Fruit fly (Drosophila melanogaster) whole organism, embryonic: ENCODE data around the gene tobi.

Experiments
- Aef1 ChIP-seq: fragments of 200-800 bp; sonication (Bioruptor generic); IDR thresholded peaks from 3 replicates; pipeline ENCODE4 v1.3.6; 2022; ENCODE audit warnings: missing biosample characterization, missing genetic modification characterization
- B-H2 ChIP-seq: fragments of 200-800 bp; sonication (Bioruptor generic); optimal IDR thresholded peaks from 2 replicates; lab custom pipeline; 2018; ENCODE audit warnings: missing biosample characterization, mild to moderate bottlenecking, missing genetic modification characterization
- BEAF-32 ChIP-seq: fragments of 200-800 bp; sonication (Bioruptor generic); optimal IDR thresholded peaks from 3 replicates; lab custom pipeline; 2017; ENCODE audit warnings: missing biosample characterization, missing genetic modification characterization, mild to moderate bottlenecking, moderate library complexity, missing genetic modification reagents
- Bgb ChIP-seq: fragments of 200-800 bp; sonication (Bioruptor generic); IDR thresholded peaks from 2 replicates; pipeline ENCODE4 v1.3.6; 2022; ENCODE audit warnings: missing biosample characterization, missing genetic modification characterization; ENCODE audit not compliant: partially characterized antibody
- Blimp-1 ChIP-seq: fragments of 200-800 bp; sonication (Bioruptor generic); optimal IDR thresholded peaks from 3 replicates; lab custom pipeline; 2018; ENCODE audit warnings: missing biosample characterization, missing genetic modification characterization, mild to moderate bottlenecking, moderate library complexity, missing genetic modification reagents
- CG10267 ChIP-seq: fragments of 200-800 bp; sonication (Bioruptor generic); optimal IDR thresholded peaks from 2 replicates; lab custom pipeline; 2018; ENCODE audit warnings: missing biosample characterization, mild to moderate bottlenecking, missing genetic modification characterization, moderate library complexity
- CG11085 ChIP-seq: fragments of 200-800 bp; sonication (Bioruptor generic); IDR thresholded peaks from 2 replicates; pipeline ENCODE4 v1.3.6; 2022; ENCODE audit warnings: missing biosample characterization, missing genetic modification characterization
- CG12391 ChIP-seq: fragments of 200-800 bp; sonication (Bioruptor generic); optimal IDR thresholded peaks from 3 replicates; lab custom pipeline; 2018; ENCODE audit warnings: missing biosample characterization, mild to moderate bottlenecking, missing genetic modification characterization, moderate library complexity
- CG13287 ChIP-seq: fragments of 200-800 bp; sonication (Bioruptor generic); IDR thresholded peaks from 2 replicates; pipeline ENCODE4 v1.3.6; 2022; ENCODE audit warnings: missing biosample characterization, missing genetic modification characterization; ENCODE audit not compliant: partially characterized antibody
- CG13424 ChIP-seq: fragments of 200-800 bp; sonication (Bioruptor generic); optimal IDR thresholded peaks from 2 replicates; lab custom pipeline; 2019; ENCODE audit warnings: missing biosample characterization, mild to moderate bottlenecking, missing genetic modification characterization, moderate library complexity
- CG14441 ChIP-seq: fragments of 200-800 bp; sonication (Bioruptor generic); IDR thresholded peaks from 2 replicates; pipeline ENCODE4 v1.3.6; 2022; ENCODE audit warnings: missing biosample characterization, missing genetic modification characterization
- CG15073 ChIP-seq: fragments of 200-800 bp; sonication (Bioruptor generic); optimal IDR thresholded peaks from 2 replicates; lab custom pipeline; 2016; ENCODE audit warnings: missing biosample characterization, missing genetic modification characterization
- CG15514 ChIP-seq: fragments of 200-800 bp; sonication (Bioruptor generic); optimal IDR thresholded peaks from 3 replicates; lab custom pipeline; 2017; ENCODE audit warnings: missing biosample characterization, missing genetic modification characterization, mild to moderate bottlenecking, moderate library complexity, missing genetic modification reagents
- CG18262 ChIP-seq: fragments of 200-800 bp; optimal IDR thresholded peaks from 3 replicates; lab custom pipeline; 2019; ENCODE audit warnings: missing biosample characterization, mild to moderate bottlenecking, missing genetic modification characterization, moderate library complexity
- CG18764 ChIP-seq: fragments of 200-800 bp; sonication (Bioruptor generic); optimal IDR thresholded peaks from 3 replicates; lab custom pipeline; 2016; ENCODE audit warnings: missing biosample characterization, missing genetic modification characterization
- CG3163 ChIP-seq: fragments of 200-800 bp; sonication (Bioruptor generic); optimal IDR thresholded peaks from 3 replicates; lab custom pipeline; 2016; ENCODE audit warnings: missing biosample characterization, missing genetic modification characterization
- CG32767 ChIP-seq: fragments of 200-800 bp; sonication (Bioruptor generic); IDR thresholded peaks from 2 replicates; pipeline ENCODE4 v1.3.6; 2022; ENCODE audit warnings: missing biosample characterization, missing genetic modification characterization
- CG4282 ChIP-seq: fragments of 200-800 bp; sonication (Bioruptor generic); optimal IDR thresholded peaks from 2 replicates; lab custom pipeline; 2016; ENCODE audit warnings: missing biosample characterization, missing genetic modification characterization
- CG4617 ChIP-seq: fragments of 200-800 bp; sonication (Bioruptor generic); optimal IDR thresholded peaks from 3 replicates; lab custom pipeline; 2016; ENCODE audit warnings: missing biosample characterization, missing genetic modification characterization, borderline replicate concordance
- CG6791 ChIP-seq: fragments of 200-800 bp; sonication (Bioruptor generic); IDR thresholded peaks from 3 replicates; pipeline ENCODE4 v1.3.6; 2022; ENCODE audit warnings: missing biosample characterization, missing genetic modification characterization; ENCODE audit not compliant: partially characterized antibody
- CG9437 ChIP-seq: fragments of 200-800 bp; sonication (Bioruptor generic); optimal IDR thresholded peaks from 2 replicates; lab custom pipeline; 2018; ENCODE audit warnings: missing biosample characterization, mild to moderate bottlenecking, missing genetic modification characterization
- CG9797 ChIP-seq: fragments of 200-800 bp; sonication (Bioruptor generic); optimal IDR thresholded peaks from 3 replicates; lab custom pipeline; 2018; ENCODE audit warnings: missing biosample characterization, mild to moderate bottlenecking, missing genetic modification characterization
- Dll ChIP-seq: fragments of 200-800 bp; sonication (Bioruptor generic); IDR thresholded peaks from 4 replicates; pipeline ENCODE4 v1.3.6; 2022; ENCODE audit warnings: missing biosample characterization, missing genetic modification characterization; ENCODE audit not compliant: partially characterized antibody
- Dp ChIP-seq: fragments of 200-800 bp; sonication (Bioruptor generic); optimal IDR thresholded peaks from 2 replicates; lab custom pipeline; 2018; ENCODE audit warnings: missing biosample characterization, mild to moderate bottlenecking, missing genetic modification characterization, moderate library complexity
- E2f1 ChIP-seq: fragments of 200-800 bp; sonication (Bioruptor generic); IDR thresholded peaks from 2 replicates; pipeline ENCODE4 v1.3.6; 2022; ENCODE audit warnings: missing biosample characterization, missing genetic modification characterization
- Eip74EF ChIP-seq, 2 experiments: fragments of 200-800 bp in 1 of 2; fragments of >200 bp in 1 of 2; sonication (Bioruptor generic) in 1 of 2; optimal IDR thresholded peaks; 2 replicates each; lab custom pipeline; 2017 to 2019; ENCODE audit warnings: missing biosample characterization in 2 of 2, missing genetic modification characterization in 2 of 2, mild to moderate bottlenecking in 1 of 2, moderate library complexity in 1 of 2
- Elba2 ChIP-seq: fragments of 200-800 bp; sonication (Bioruptor generic); optimal IDR thresholded peaks from 3 replicates; lab custom pipeline; 2016; ENCODE audit warnings: missing biosample characterization, missing genetic modification characterization
- Hey ChIP-seq: fragments of 200-800 bp; sonication (Bioruptor generic); optimal IDR thresholded peaks from 3 replicates; lab custom pipeline; 2018; ENCODE audit warnings: missing biosample characterization, mild to moderate bottlenecking, missing genetic modification characterization
- MBD-R2 ChIP-seq: fragments of 200-800 bp; sonication (Bioruptor generic); IDR thresholded peaks from 2 replicates; pipeline ENCODE4 v1.3.6; 2022; ENCODE audit warnings: missing biosample characterization, missing genetic modification characterization
- Oli ChIP-seq: fragments of 200-800 bp; sonication (Bioruptor generic); optimal IDR thresholded peaks from 2 replicates; lab custom pipeline; 2018; ENCODE audit warnings: missing biosample characterization, mild to moderate bottlenecking, missing genetic modification characterization, moderate library complexity
- Sin3A ChIP-seq: fragments of >200 bp; optimal IDR thresholded peaks from 2 replicates; lab custom pipeline; 2018
- Trl ChIP-seq, 3 experiments: fragments of >200 bp in 2 of 3; fragments of 200-800 bp in 1 of 3; sonication (Bioruptor generic) in 1 of 3; optimal IDR thresholded peaks; 2 replicates in 1 of 3; 3 replicates in 2 of 3; lab custom pipeline; 2016 to 2017; ENCODE audit warnings: missing biosample characterization in 1 of 3, missing genetic modification characterization in 1 of 3
- chinmo ChIP-seq: fragments of 200-800 bp; sonication (Bioruptor generic); IDR thresholded peaks from 4 replicates; pipeline ENCODE4 v1.3.6; 2022; ENCODE audit warnings: missing biosample characterization, missing genetic modification characterization; ENCODE audit not compliant: partially characterized antibody
- dan ChIP-seq: fragments of 200-800 bp; sonication (Bioruptor generic); IDR thresholded peaks from 2 replicates; pipeline ENCODE4 v1.3.6; 2022; ENCODE audit warnings: missing biosample characterization, missing genetic modification characterization
- disco-r ChIP-seq: fragments of 200-800 bp; sonication (Bioruptor generic); optimal IDR thresholded peaks from 2 replicates; lab custom pipeline; 2016; ENCODE audit warnings: missing biosample characterization, missing genetic modification characterization
- ems ChIP-seq: fragments of 200-800 bp; sonication (Bioruptor generic); optimal IDR thresholded peaks from 3 replicates; lab custom pipeline; 2016; ENCODE audit warnings: missing biosample characterization, missing genetic modification characterization
- gfzf ChIP-seq: fragments of 200-800 bp; sonication (Bioruptor generic); optimal IDR thresholded peaks from 2 replicates; lab custom pipeline; 2016; ENCODE audit warnings: missing biosample characterization, mild to moderate bottlenecking, missing genetic modification characterization, moderate library complexity
- kah ChIP-seq: fragments of 200-800 bp; sonication (Bioruptor generic); optimal IDR thresholded peaks from 2 replicates; lab custom pipeline; 2018; ENCODE audit warnings: missing biosample characterization, mild to moderate bottlenecking, missing genetic modification characterization
- pan ChIP-seq, 4 experiments: fragments of >200 bp in 3 of 4; fragments of 200-800 bp in 1 of 4; sonication (Bioruptor generic) in 1 of 4; optimal IDR thresholded peaks in 3 of 4; IDR thresholded peaks in 1 of 4; 2 replicates each; pipeline versions ENCODE4 v1.3.6 to Lab custom; 2017 to 2022; ENCODE audit warnings: missing biosample characterization in 2 of 4, missing genetic modification characterization in 2 of 4, mixed read lengths in 1 of 4
- pho ChIP-seq: fragments of 200-800 bp; sonication (Bioruptor generic); optimal IDR thresholded peaks from 2 replicates; lab custom pipeline; 2016; ENCODE audit warnings: missing biosample characterization, missing genetic modification characterization
- pzg ChIP-seq: fragments of 200-800 bp; sonication (Bioruptor generic); optimal IDR thresholded peaks from 3 replicates; lab custom pipeline; 2018; ENCODE audit warnings: missing biosample characterization, mild to moderate bottlenecking, missing genetic modification characterization, moderate library complexity
- row ChIP-seq: fragments of 200-800 bp; sonication (Bioruptor generic); IDR thresholded peaks from 3 replicates; pipeline ENCODE4 v1.3.6; 2022; ENCODE audit warnings: missing biosample characterization, missing genetic modification characterization
- slou ChIP-seq: fragments of 200-800 bp; sonication (Bioruptor generic); optimal IDR thresholded peaks from 3 replicates; lab custom pipeline; 2016; ENCODE audit warnings: missing biosample characterization, missing genetic modification characterization
- tna ChIP-seq: fragments of 200-800 bp; sonication (Bioruptor generic); IDR thresholded peaks from 2 replicates; pipeline ENCODE4 v1.3.6; 2022; ENCODE audit warnings: missing biosample characterization, missing genetic modification characterization; ENCODE audit not compliant: partially characterized antibody
- unc-4 ChIP-seq: fragments of 200-800 bp; sonication (Bioruptor generic); IDR thresholded peaks from 2 replicates; pipeline ENCODE4 v1.3.6; 2022; ENCODE audit warnings: missing biosample characterization, missing genetic modification characterization; ENCODE audit not compliant: partially characterized antibody
- yki ChIP-seq: fragments of >200 bp; optimal IDR thresholded peaks from 3 replicates; lab custom pipeline; 2018
- zen2 ChIP-seq: fragments of 200-800 bp; sonication (Bioruptor generic); IDR thresholded peaks from 3 replicates; pipeline ENCODE4 v1.3.6; 2022; ENCODE audit warnings: missing biosample characterization, missing genetic modification characterization; ENCODE audit not compliant: partially characterized antibody

The tobi gene

DNA sequence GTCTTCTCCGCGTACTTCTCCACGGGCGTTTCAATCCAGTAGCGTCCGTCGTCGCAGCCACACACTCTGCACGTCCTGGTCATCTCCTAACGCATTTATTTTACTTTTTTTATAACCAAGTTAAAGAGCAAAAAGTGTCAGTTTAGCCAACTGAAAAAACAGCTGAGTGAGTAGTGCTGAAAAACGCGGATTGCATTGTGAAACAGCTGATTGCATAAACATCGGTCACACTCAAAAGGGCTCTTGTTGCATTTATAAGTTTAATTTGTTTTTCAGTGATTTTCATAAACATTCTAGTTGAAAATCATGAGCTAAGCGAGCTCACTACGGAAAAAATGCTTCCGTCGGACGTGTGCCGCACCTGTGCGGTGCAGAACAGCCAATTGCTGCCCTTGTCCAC, 11.7 kb downstream of the tobi start, which contains the start of the genes CG10669 and CG11902 (continued):
- TF ChIP-seq Eip74EF (GFP tag; optimal IDR thresholded peaks at IDR 0.05; lab: Kevin White, UChicago) (no peak), Dp (GFP tag; lab: Kevin White, UChicago) (peak; percentile 3), kah (GFP tag; lab: Kevin White, UChicago) (peak; percentile 14), BEAF-32 (peak; percentile 11), CG10267 (tag; lab: Kevin White, UChicago) (peak; percentile 91), disco-r (GFP tag; lab: Kevin White, UChicago) (no peak), slou (GFP tag; lab: Kevin White, UChicago) (no peak), Elba2 (GFP tag; lab: Kevin White, UChicago) (peak; percentile 18), chinmo (GFP tag; lab: Robert Waterston, UW) (peak; percentile 50; the same call in 1 of the 4 replicates), CG4617 (GFP tag; lab: Kevin White, UChicago) (peak; percentile 29), CG11085 (GFP tag; lab: Robert Waterston, UW) (no peak), CG4282 (GFP tag; lab: Kevin White, UChicago) (no peak), CG6791 (0 out of 3 replicates have a peak, but pooled peaks have one; percentile 23), CG15073 (GFP tag; lab: Kevin White, UChicago) (no peak), dan (GFP tag; lab: Robert Waterston, UW) (no peak), E2f1 (GFP tag; lab: Robert Waterston, UW) (no peak), Sin3A (lab: Kevin White, UChicago) (peak; percentile 3), gfzf (GFP tag; lab: Kevin White, UChicago) (peak; percentile 47), Oli (no peak), Blimp-1 (no peak), Hey (tag; lab: Kevin White, UChicago) (no peak), CG13287 (GFP tag; lab: Robert Waterston, UW) (peak; percentile 26; the same call in 1 of the 2 replicates), yki (lab: Kevin White, UChicago) (no peak), MBD-R2 (peak; percentile 97), CG12391 (tag; lab: Kevin White, UChicago) (no peak), pzg (GFP tag; lab: Kevin White, UChicago) (peak; percentile 40), Aef1 (GFP tag; lab: Robert Waterston, UW) (no peak), unc-4 (GFP tag; lab: Robert Waterston, UW) (0 out of 2 replicates have a peak, but pooled peaks have one; percentile 14), CG18262 (no peak), Dll (GFP tag; lab: Robert Waterston, UW) (0 out of 4 replicates have a peak, but pooled peaks have one; percentile 31), CG18764 (GFP tag; lab: Kevin White, UChicago) (no peak), CG9797 (peak; percentile 60)

DNA sequence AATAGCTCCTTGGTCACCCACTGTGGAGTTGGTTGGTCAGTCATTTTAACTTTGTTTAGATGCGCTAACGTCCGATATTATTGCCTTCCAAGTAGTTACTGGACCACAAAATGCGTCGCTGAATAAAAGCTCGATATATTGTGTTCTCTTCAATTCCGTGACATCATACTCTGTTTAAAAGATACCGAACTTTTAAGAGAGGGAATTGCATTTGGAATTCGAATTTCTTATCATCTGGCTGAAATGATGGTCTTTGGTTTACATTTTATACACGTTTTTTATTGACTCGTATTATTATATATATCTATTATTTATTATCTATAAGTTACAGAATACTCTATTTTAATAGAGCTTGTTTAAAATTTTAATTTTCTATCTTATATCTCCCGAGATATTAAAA, 15.6 kb downstream of the tobi start, which contains the start of gene CHKov2:
TSS of gene CHKov2 (minus strand) at position 101 of the 400 bp plus-strand sequence.
- TF ChIP-seq Trl (optimal IDR thresholded peaks at IDR 0.05; lab: Kevin White, UChicago) (peak in 1 of 2 experiments; percentile 11), Trl (GFP tag; optimal IDR thresholded peaks at IDR 0.05; lab: Kevin White, UChicago) (no peak), tna (no peak), ems (GFP tag; lab: Kevin White, UChicago) (no peak), gfzf (GFP tag; lab: Kevin White, UChicago) (no peak), CG3163 (peak; percentile 55), Bgb (no peak)

DNA sequence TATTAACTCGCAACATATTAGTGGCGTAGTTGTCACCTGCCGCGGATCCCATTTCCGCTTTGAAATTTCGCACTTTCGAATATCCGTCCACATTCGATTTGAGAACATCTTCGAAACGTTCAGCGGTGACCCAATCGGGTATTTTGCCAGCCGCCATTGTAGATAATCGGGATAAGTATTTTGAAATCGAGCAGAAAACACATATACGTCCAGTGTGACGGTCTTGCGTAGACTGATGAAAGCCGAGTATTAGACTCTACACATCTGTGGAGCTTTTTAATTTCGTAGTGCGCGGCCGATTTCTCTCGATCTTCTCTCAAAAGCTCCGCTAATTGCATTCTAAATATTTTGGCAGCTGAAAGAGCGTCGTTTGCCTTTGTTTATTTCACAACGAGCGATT, 17.6 kb downstream of the tobi start, which contains the start of gene CHKov1:
TSS of gene CHKov1 (minus strand) at position 238 of the 400 bp plus-strand sequence.
- TF ChIP-seq CG14441 (0 out of 2 replicates have a peak, but pooled peaks have one; percentile 10), pan (optimal IDR thresholded peaks at IDR 0.05; lab: Kevin White, UChicago) (no peak), pan (GFP tag; optimal IDR thresholded peaks at IDR 0.05 in 1 of 2, IDR thresholded peaks at IDR 0.05 in 1 of 2) (peak in 1 of 2 experiments; percentile 11), CG13424 (tag; lab: Kevin White, UChicago) (no peak), row (GFP tag; lab: Robert Waterston, UW) (0 out of 3 replicates have a peak, but pooled peaks have one; percentile 1), pho (GFP tag; lab: Kevin White, UChicago) (no peak), CG15514 (GFP tag; lab: Kevin White, UChicago) (peak; percentile 24), CG32767 (no peak), CG9437 (GFP tag; lab: Kevin White, UChicago) (no peak), zen2 (no peak), chinmo (GFP tag; lab: Robert Waterston, UW) (0 out of 4 replicates have a peak, but pooled peaks have one; percentile 40), Bgb (peak; percentile 30; the same call in 1 of the 2 replicates), B-H2 (GFP tag; lab: Kevin White, UChicago) (no peak)
